Worm (Caenorhabditis elegans) whole organism, L1 larva: ENCODE measurements around the gene gip-1.

Experiments
- C16A3.4 ChIP-seq: fragments of 150-350 bp; optimal IDR thresholded peaks from 2 replicates; lab custom pipeline; 2014; ENCODE audit warnings: missing biosample characterization, missing genetic modification characterization
- C34B4.2 ChIP-seq: sonication (generic microtip); optimal IDR thresholded peaks from 2 replicates; lab custom pipeline; 2017; ENCODE audit warnings: mild to moderate bottlenecking, missing genetic modification characterization, missing compliant biosample characterization
- aly-2 ChIP-seq: fragments of 150-350 bp; optimal IDR thresholded peaks from 2 replicates; lab custom pipeline; 2014; ENCODE audit warnings: missing biosample characterization, missing genetic modification characterization
- ama-1 ChIP-seq: fragments of 150-350 bp; optimal IDR thresholded peaks from 2 replicates; lab custom pipeline; 2014
- blmp-1 ChIP-seq: fragments of 150-350 bp; optimal IDR thresholded peaks from 2 replicates; lab custom pipeline; 2014; ENCODE audit warnings: missing biosample characterization, missing genetic modification characterization
- ceh-8 ChIP-seq: fragments of 200-800 bp; sonication (Bioruptor generic); optimal IDR thresholded peaks from 2 replicates; lab custom pipeline; 2018; ENCODE audit warnings: mild to moderate bottlenecking, missing genetic modification characterization, moderate library complexity, missing compliant biosample characterization
- ceh-88 ChIP-seq: fragments of 200-800 bp; sonication (Bioruptor generic); IDR thresholded peaks from 2 replicates; pipeline ENCODE4 v1.3.6; 2022; ENCODE audit warnings: missing genetic modification characterization, missing compliant biosample characterization
- efl-1 ChIP-seq, 4 experiments: fragments of 150-350 bp; optimal IDR thresholded peaks in 3 of 4; peaks in 1 of 4; 1 replicate in 1 of 4; 2 replicates in 3 of 4; lab custom pipeline; 2014; ENCODE audit warnings: missing biosample characterization in 2 of 4, missing genetic modification characterization in 2 of 4, missing genetic modification reagents in 2 of 4
- elt-3 ChIP-seq, 6 experiments: fragments of 150-350 bp in 1 of 6; sonication (generic microtip); optimal IDR thresholded peaks; 2 replicates each; lab custom pipeline; 2017 to 2018; ENCODE audit warnings: missing biosample characterization in 6 of 6, missing genetic modification characterization in 6 of 6, inconsistent platforms in 1 of 6
- fkh-10 ChIP-seq: sonication (generic microtip); optimal IDR thresholded peaks from 2 replicates; lab custom pipeline; 2017; ENCODE audit warnings: missing biosample characterization, missing genetic modification reagents, missing genetic modification characterization
- fkh-4 ChIP-seq: sonication (generic microtip); optimal IDR thresholded peaks from 2 replicates; lab custom pipeline; 2016; ENCODE audit warnings: missing compliant biosample characterization, missing genetic modification characterization, borderline replicate concordance
- grh-1 ChIP-seq: fragments of 200-800 bp; sonication (Bioruptor generic); IDR thresholded peaks from 2 replicates; pipeline ENCODE4 v1.3.6; 2022; ENCODE audit warnings: missing genetic modification reagents, missing genetic modification characterization, missing compliant biosample characterization
- hlh-17 ChIP-seq: fragments of 200-800 bp; sonication (Bioruptor generic); optimal IDR thresholded peaks from 2 replicates; lab custom pipeline; 2018; ENCODE audit warnings: missing genetic modification characterization, mild to moderate bottlenecking, missing compliant biosample characterization, moderate library complexity, borderline replicate concordance
- irx-1 ChIP-seq: sonication (generic microtip); optimal IDR thresholded peaks from 2 replicates; lab custom pipeline; 2016; ENCODE audit warnings: missing genetic modification characterization, missing compliant biosample characterization
- isw-1 ChIP-seq: fragments of 200-800 bp; sonication (Bioruptor generic); IDR thresholded peaks from 2 replicates; pipeline ENCODE4 v1.3.6; 2022; ENCODE audit warnings: missing genetic modification characterization, missing compliant biosample characterization
- lin-35 ChIP-seq, 2 experiments: fragments of 150-350 bp; optimal IDR thresholded peaks; 2 replicates each; lab custom pipeline; 2014; ENCODE audit warnings: missing biosample characterization in 2 of 2, missing genetic modification characterization in 2 of 2, missing genetic modification reagents in 2 of 2
- lir-3 ChIP-seq: sonication (generic microtip); optimal IDR thresholded peaks from 2 replicates; lab custom pipeline; 2016; ENCODE audit warnings: mild to moderate bottlenecking, missing genetic modification characterization, moderate library complexity, missing compliant biosample characterization; ENCODE audit not compliant: poor library complexity
- mab-9 ChIP-seq: fragments of 200-800 bp; sonication (Bioruptor generic); IDR thresholded peaks from 2 replicates; pipeline ENCODE4 v1.3.6; 2022; ENCODE audit warnings: missing genetic modification reagents, missing genetic modification characterization, missing compliant biosample characterization
- mef-2 ChIP-seq: fragments of 150-350 bp; optimal IDR thresholded peaks from 2 replicates; lab custom pipeline; 2014; ENCODE audit warnings: missing biosample characterization, missing genetic modification characterization
- mep-1 ChIP-seq: fragments of 150-350 bp; optimal IDR thresholded peaks from 2 replicates; lab custom pipeline; 2014; ENCODE audit warnings: missing biosample characterization, missing genetic modification characterization
- nhr-11 ChIP-seq: fragments of 150-350 bp; optimal IDR thresholded peaks from 2 replicates; lab custom pipeline; 2014; ENCODE audit warnings: missing biosample characterization, missing genetic modification characterization
- nhr-12 ChIP-seq: sonication (generic microtip); optimal IDR thresholded peaks from 2 replicates; lab custom pipeline; 2017; ENCODE audit warnings: missing biosample characterization, missing genetic modification characterization
- nhr-28 ChIP-seq: fragments of 150-350 bp; optimal IDR thresholded peaks from 2 replicates; lab custom pipeline; 2014; ENCODE audit warnings: missing biosample characterization, missing genetic modification characterization
- nhr-47 ChIP-seq: sonication (generic microtip); optimal IDR thresholded peaks from 2 replicates; lab custom pipeline; 2016; ENCODE audit warnings: mild to moderate bottlenecking, missing genetic modification characterization, moderate library complexity, missing compliant biosample characterization
- nhr-71 ChIP-seq: sonication (generic microtip); optimal IDR thresholded peaks from 2 replicates; lab custom pipeline; 2016; ENCODE audit warnings: mild to moderate bottlenecking, missing genetic modification characterization, moderate library complexity, missing compliant biosample characterization
- nhr-85 ChIP-seq: sonication (generic microtip); peaks from one replicate; lab custom pipeline; 2016; ENCODE audit warnings: missing genetic modification characterization, inconsistent platforms, missing compliant biosample characterization
- pqm-1 ChIP-seq: sonication (generic microtip); optimal IDR thresholded peaks from 3 replicates; lab custom pipeline; 2017; ENCODE audit warnings: missing biosample characterization, missing genetic modification characterization
- skn-1 ChIP-seq: fragments of 150-350 bp; optimal IDR thresholded peaks from 2 replicates; lab custom pipeline; 2014; ENCODE audit warnings: missing biosample characterization, missing genetic modification characterization
- snpc-4 ChIP-seq: fragments of 150-350 bp; optimal IDR thresholded peaks from 2 replicates; lab custom pipeline; 2014; ENCODE audit warnings: missing biosample characterization, missing genetic modification characterization
- sox-4 ChIP-seq: sonication (generic microtip); optimal IDR thresholded peaks from 2 replicates; lab custom pipeline; 2016; ENCODE audit warnings: missing genetic modification characterization, missing compliant biosample characterization
- sup-37 ChIP-seq: fragments of 200-800 bp; sonication (Bioruptor generic); optimal IDR thresholded peaks from 2 replicates; lab custom pipeline; 2018; ENCODE audit warnings: mild to moderate bottlenecking, missing genetic modification characterization, missing compliant biosample characterization
- unc-130 ChIP-seq: fragments of 150-350 bp; optimal IDR thresholded peaks from 2 replicates; lab custom pipeline; 2017; ENCODE audit warnings: missing biosample characterization, missing genetic modification characterization, inconsistent platforms
- unc-30 ChIP-seq: sonication (generic microtip); optimal IDR thresholded peaks from 2 replicates; lab custom pipeline; 2017; ENCODE audit warnings: missing biosample characterization, missing genetic modification characterization
- unc-62 ChIP-seq: fragments of 150-350 bp; optimal IDR thresholded peaks from 2 replicates; lab custom pipeline; 2014; ENCODE audit warnings: missing biosample characterization, missing genetic modification reagents, missing genetic modification characterization
- zag-1 ChIP-seq: fragments of 150-350 bp; optimal IDR thresholded peaks from 2 replicates; lab custom pipeline; 2014; ENCODE audit warnings: missing biosample characterization, missing genetic modification characterization
- ztf-11 ChIP-seq, 2 experiments: sonication (generic microtip); optimal IDR thresholded peaks; 2 replicates each; lab custom pipeline; 2016 to 2017; ENCODE audit warnings: missing genetic modification characterization in 2 of 2, missing biosample characterization in 1 of 2, missing compliant biosample characterization in 1 of 2
- ztf-4 ChIP-seq: fragments of 150-350 bp; optimal IDR thresholded peaks from 2 replicates; lab custom pipeline; 2014; ENCODE audit warnings: missing biosample characterization, missing genetic modification characterization

The gip-1 gene

DNA sequence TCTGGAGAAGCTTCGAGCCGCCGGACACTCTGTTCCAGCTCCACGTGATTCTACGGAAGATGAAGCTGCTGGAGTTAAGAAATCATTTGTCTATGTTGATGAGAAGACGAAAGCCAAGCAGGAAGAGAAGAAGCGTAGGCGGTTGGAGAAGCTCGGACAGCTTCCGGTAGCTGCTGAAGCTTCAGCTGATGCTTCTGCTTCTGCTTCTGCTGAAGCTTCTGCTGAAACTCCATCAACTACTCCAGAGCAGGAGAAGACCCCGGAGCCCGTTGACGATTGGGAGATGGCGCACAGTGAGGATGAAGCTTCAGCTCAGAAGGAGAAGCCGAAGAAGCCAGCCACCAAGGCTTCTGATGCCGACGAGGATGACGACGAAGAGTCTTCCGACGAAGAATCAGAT, 31.0 kb upstream of the gip-1 start:
- no peak for TF ChIP-seq sup-37 (GFP tag; lab: Kevin White, UChicago)
- no peak for TF ChIP-seq snpc-4 (tag; lab: Kevin White, UChicago)
- TF ChIP-seq ztf-11 (tag; optimal IDR thresholded peaks at IDR 0.05; lab: Kevin White, UChicago) = no peak
- no peak for TF ChIP-seq mep-1 (tag; lab: Kevin White, UChicago)
- TF ChIP-seq ztf-4 (tag; lab: Kevin White, UChicago) = no peak
- no peak for TF ChIP-seq grh-1 (GFP tag; lab: Robert Waterston, UW)
- TF ChIP-seq fkh-10 (GFP tag; lab: Kevin White, UChicago) = no peak
- TF ChIP-seq irx-1 (tag; lab: Kevin White, UChicago) = no peak
- TF ChIP-seq ceh-88 (GFP tag; lab: Robert Waterston, UW) = no peak
- no peak for TF ChIP-seq efl-1 (optimal IDR thresholded peaks at IDR 0.05; lab: Kevin White, UChicago)
- no peak for TF ChIP-seq efl-1 (GFP tag; optimal IDR thresholded peaks at IDR 0.05 in 1 of 2; lab: Kevin White, UChicago)
- TF ChIP-seq zag-1 (tag; lab: Kevin White, UChicago) = no peak
- no peak for TF ChIP-seq nhr-47
- TF ChIP-seq aly-2 (tag; lab: Kevin White, UChicago) = no peak
- TF ChIP-seq unc-30 (tag; lab: Kevin White, UChicago) = no peak
- TF ChIP-seq ama-1 (lab: Kevin White, UChicago) = no peak
- TF ChIP-seq mab-9 (GFP tag; lab: Robert Waterston, UW) = no peak

- TF ChIP-seq ceh-8 (GFP tag; lab: Kevin White, UChicago) = no peak
- TF ChIP-seq sox-4 (tag; lab: Kevin White, UChicago) = no peak
- no peak for TF ChIP-seq C16A3.4 (tag; lab: Kevin White, UChicago)
- no peak for TF ChIP-seq nhr-11 (tag; lab: Kevin White, UChicago)
- TF ChIP-seq blmp-1 = no peak
- no peak for TF ChIP-seq pqm-1
- TF ChIP-seq lin-35 (GFP tag; optimal IDR thresholded peaks at IDR 0.05; lab: Kevin White, UChicago) = no peak
- TF ChIP-seq, all 84 proteins: peak for 0
Observed at ce11 chrIII:2324703-2325102, 22.7 kb upstream of the gip-1 start.

- TF ChIP-seq mef-2 (tag; lab: Kevin White, UChicago) = no peak
- TF ChIP-seq skn-1 (tag; lab: Kevin White, UChicago) = no peak
- no peak for TF ChIP-seq unc-130 (tag; lab: Kevin White, UChicago)
- no peak for TF ChIP-seq mab-9 (GFP tag; lab: Robert Waterston, UW)
- TF ChIP-seq ceh-8 (GFP tag; lab: Kevin White, UChicago) = no peak
- no peak for TF ChIP-seq unc-30 (tag; lab: Kevin White, UChicago)
- TF ChIP-seq fkh-4 (tag; lab: Kevin White, UChicago) = no peak
- no peak for TF ChIP-seq C34B4.2 (tag; lab: Kevin White, UChicago)
- no peak for TF ChIP-seq lir-3
- no peak for TF ChIP-seq hlh-17
- TF ChIP-seq sox-4 (tag; lab: Kevin White, UChicago) = no peak
- TF ChIP-seq nhr-12 (tag; lab: Kevin White, UChicago) = no peak
- no peak for TF ChIP-seq zag-1 (tag; lab: Kevin White, UChicago)
- TF ChIP-seq elt-3 (tag; optimal IDR thresholded peaks at IDR 0.05; lab: Kevin White, UChicago) = no peak
- TF ChIP-seq unc-62 (GFP tag; lab: Kevin White, UChicago) = no peak
- TF ChIP-seq nhr-11 (tag; lab: Kevin White, UChicago) = no peak
- no peak for TF ChIP-seq nhr-71 (tag; lab: Kevin White, UChicago)
- no peak for TF ChIP-seq ama-1 (lab: Kevin White, UChicago)
- no peak for TF ChIP-seq pqm-1
- TF ChIP-seq, all 84 proteins: peak for 0
Observed at ce11 chrIII:2328612-2329011, 18.8 kb upstream of the gip-1 start.

DNA sequence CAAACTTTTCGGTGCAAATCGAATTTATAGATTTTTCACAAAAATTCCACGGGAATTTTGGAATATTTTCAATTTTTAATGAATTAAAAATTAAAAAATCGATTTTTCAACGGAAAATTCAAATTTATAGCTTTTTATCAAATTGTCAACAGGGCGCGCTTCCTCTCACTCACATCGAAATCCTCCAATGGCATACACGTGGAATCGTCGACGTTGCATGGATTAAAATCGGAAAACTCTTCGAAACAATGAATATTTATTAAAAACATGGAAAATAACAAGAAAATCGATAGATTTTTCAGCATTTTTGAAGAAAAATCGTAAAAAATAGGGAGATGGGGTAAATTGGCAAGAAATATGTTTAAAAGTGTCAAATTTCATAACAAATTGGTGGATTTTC, 18.1 kb upstream of the gip-1 start, which contains the start of gene Y54F10BM.12:
Y54F10BM.12 (minus strand) TSS at position 344 of the 400 bp plus-strand sequence.
- no peak for TF ChIP-seq isw-1 (GFP tag; lab: Robert Waterston, UW)
- no peak for TF ChIP-seq nhr-47
- TF ChIP-seq nhr-28 (tag; lab: Kevin White, UChicago) = no peak
- TF ChIP-seq unc-62 (GFP tag; lab: Kevin White, UChicago) = no peak
- no peak for TF ChIP-seq nhr-85 (tag; lab: Kevin White, UChicago)
- TF ChIP-seq zag-1 (tag; lab: Kevin White, UChicago) = no peak
- no peak for TF ChIP-seq C34B4.2 (tag; lab: Kevin White, UChicago)
- no peak for TF ChIP-seq elt-3 (tag; optimal IDR thresholded peaks at IDR 0.05; lab: Kevin White, UChicago)
